Fruit fly (Drosophila melanogaster): ENCODE measurements around the gene ND-B8.

The ND-B8 gene

DNA sequence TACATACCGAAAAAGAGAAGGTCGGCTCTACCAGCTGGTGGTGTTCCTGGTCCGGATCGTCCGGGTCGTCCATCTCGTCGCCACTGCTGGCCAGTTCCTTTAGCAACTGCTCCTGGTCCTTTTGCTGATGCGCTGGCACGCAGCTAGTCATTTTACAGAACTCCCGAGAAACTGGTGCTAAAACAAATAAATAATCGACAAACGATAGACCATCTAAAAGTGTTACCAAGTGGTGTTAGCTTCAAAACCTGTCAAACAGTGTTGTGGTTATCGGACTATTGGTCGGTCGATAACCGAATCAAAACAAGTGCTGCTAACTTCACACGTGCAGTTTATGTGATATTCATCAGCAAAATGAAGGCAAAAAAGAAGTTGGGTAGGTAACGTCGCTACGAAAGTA lies 10.0 kb upstream of the ND-B8 start, which contains the start of the genes morgue and Elp3 (continued):
- no peak for TF ChIP-seq CG18476 (GFP tag; optimal IDR thresholded peaks at IDR 0.05)
- TF ChIP-seq CG7556 (GFP tag; optimal IDR thresholded peaks at IDR 0.05), result no peak
- TF ChIP-seq exex (tag; optimal IDR thresholded peaks at IDR 0.05), result no peak
- peak; percentile 65; the same call in 2 of the 4 replicates for TF ChIP-seq Dll (GFP tag; IDR thresholded peaks at IDR 0.05; ENCODE audit: partially characterized antibody)
- peak; percentile 86 for TF ChIP-seq MESR4 (GFP tag; optimal IDR thresholded peaks at IDR 0.05)
- no peak for TF ChIP-seq CG8388 (GFP tag; optimal IDR thresholded peaks at IDR 0.05)
- peak; percentile 56 for TF ChIP-seq Elba2 (GFP tag; optimal IDR thresholded peaks at IDR 0.05)
- TF ChIP-seq sens (GFP tag), result peak; percentile 56
- TF ChIP-seq az2 (GFP tag; optimal IDR thresholded peaks at IDR 0.05), result no peak
- no peak for TF ChIP-seq HLHmδ (GFP tag; optimal IDR thresholded peaks at IDR 0.05)
- peak; percentile 50 for TF ChIP-seq BEAF-32 (GFP tag; optimal IDR thresholded peaks at IDR 0.05)
- TF ChIP-seq CG16813 (GFP tag; IDR thresholded peaks at IDR 0.05; ENCODE audit: partially characterized antibody), result peak; percentile 74
- TF ChIP-seq BtbVII (GFP tag; optimal IDR thresholded peaks at IDR 0.05), result no peak
- no peak for TF ChIP-seq Blimp-1 (GFP tag; optimal IDR thresholded peaks at IDR 0.05)
- 0 out of 4 replicates have a peak, but pooled peaks have one; percentile 61 for TF ChIP-seq chinmo (GFP tag; IDR thresholded peaks at IDR 0.05; ENCODE audit: partially characterized antibody)
- TF ChIP-seq CG2120 (GFP tag; optimal IDR thresholded peaks at IDR 0.05), result no peak
- TF ChIP-seq CG14014 (GFP tag; IDR thresholded peaks at IDR 0.05), result no peak
- no peak for TF ChIP-seq CG3726 (GFP tag; IDR thresholded peaks at IDR 0.05)
- TF ChIP-seq zfh1 (GFP tag; IDR thresholded peaks at IDR 0.05), result no peak
- no peak for TF ChIP-seq Hr39 (optimal IDR thresholded peaks at IDR 0.05)
- no peak for TF ChIP-seq NFAT (GFP tag; IDR thresholded peaks at IDR 0.05)
- peak; percentile 82 for TF ChIP-seq nerfin-2 (GFP tag; IDR thresholded peaks at IDR 0.05; ENCODE audit: partially characterized antibody)
- no peak for TF ChIP-seq CG7839 (tag; optimal IDR thresholded peaks at IDR 0.05)
- TF ChIP-seq lbe (GFP tag; optimal IDR thresholded peaks at IDR 0.05), result no peak
- TF ChIP-seq MBD-R2 (GFP tag; IDR thresholded peaks at IDR 0.05), result peak; percentile 84
- TF ChIP-seq CG18619 (GFP tag; optimal IDR thresholded peaks at IDR 0.05), result no peak
- TF ChIP-seq Atf6 (GFP tag; IDR thresholded peaks at IDR 0.05), result no peak
- peak; percentile 60; the same call in 1 of the 3 replicates for TF ChIP-seq CG11560 (tag; IDR thresholded peaks at IDR 0.05)
- no peak for TF ChIP-seq hth (optimal IDR thresholded peaks at IDR 0.05)
- TF ChIP-seq onecut (GFP tag; IDR thresholded peaks at IDR 0.05), result peak; percentile 45
- no peak for TF ChIP-seq Sox102F (GFP tag; optimal IDR thresholded peaks at IDR 0.05)
- peak; percentile 83 for TF ChIP-seq CG7963 (GFP tag; IDR thresholded peaks at IDR 0.05; ENCODE audit: partially characterized antibody)
- TF ChIP-seq hbn (GFP tag; IDR thresholded peaks at IDR 0.05; ENCODE audit: partially characterized antibody), result peak; percentile 51
- no peak for TF ChIP-seq pros (GFP tag; optimal IDR thresholded peaks at IDR 0.05)

DNA sequence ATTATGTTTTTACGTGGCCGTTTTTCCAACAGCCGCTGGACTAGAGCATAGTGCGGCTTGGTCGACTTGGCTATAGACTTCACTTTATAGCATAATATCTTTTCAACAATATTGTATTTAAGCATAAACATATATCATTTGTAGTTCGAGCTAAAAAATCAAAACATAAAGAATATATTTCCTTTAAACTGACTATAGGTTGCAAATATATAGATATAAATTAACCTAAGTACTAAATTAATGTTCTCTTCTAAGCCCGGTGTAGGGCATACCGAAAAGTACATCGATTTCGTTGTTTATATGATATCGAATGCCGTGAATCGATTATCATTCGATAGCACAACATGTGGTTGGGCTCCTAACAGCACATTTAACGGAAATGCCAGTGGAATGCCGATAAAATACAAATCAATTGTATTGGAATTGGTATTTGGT lies 5.8 kb upstream of the ND-B8 start, which contains the start of gene MFS18:
Gene MFS18 (minus strand): TSS at position 54 of the 435 bp plus-strand sequence.
- TF ChIP-seq CG10147 (GFP tag; optimal IDR thresholded peaks at IDR 0.05) (peak; percentile 87), chn (GFP tag; optimal IDR thresholded peaks at IDR 0.05) (peak; percentile 93), NfI (GFP tag; optimal IDR thresholded peaks at IDR 0.05) (peak; percentile 92), BtbVII (GFP tag; optimal IDR thresholded peaks at IDR 0.05) (peak; percentile 97), onecut (GFP tag; IDR thresholded peaks at IDR 0.05) (peak; percentile 89), CG32767 (GFP tag; IDR thresholded peaks at IDR 0.05) (peak; percentile 99), NC2β (GFP tag; optimal IDR thresholded peaks at IDR 0.05) (peak; percentile 66), MBD-R2 (GFP tag; IDR thresholded peaks at IDR 0.05) (peak; percentile 98), CG1602 (GFP tag; optimal IDR thresholded peaks at IDR 0.05) (peak; percentile 97), CG2678 (tag; optimal IDR thresholded peaks at IDR 0.05) (peak; percentile 99), NFAT (GFP tag; IDR thresholded peaks at IDR 0.05) (peak; percentile 97), CG4404 (GFP tag; IDR thresholded peaks at IDR 0.05) (peak; percentile 98), twi (tag; optimal IDR thresholded peaks at IDR 0.05) (peak; percentile 70), CG17359 (tag; optimal IDR thresholded peaks at IDR 0.05) (peak; percentile 100), Adf1 (GFP tag; IDR thresholded peaks at IDR 0.05) (peak; percentile 86), repo (GFP tag; optimal IDR thresholded peaks at IDR 0.05) (peak; percentile 91), Chrac-16 (GFP tag; optimal IDR thresholded peaks at IDR 0.05) (peak; percentile 97), CG17361 (GFP tag; IDR thresholded peaks at IDR 0.05) (peak; percentile 99), CG13296 (GFP tag; optimal IDR thresholded peaks at IDR 0.05) (peak; percentile 97), CG10543 (GFP tag; optimal IDR thresholded peaks at IDR 0.05) (peak; percentile 81), CG11504 (tag; optimal IDR thresholded peaks at IDR 0.05) (peak; percentile 94)
